Worm (Caenorhabditis elegans) whole organism, L1 larva: ENCODE data around the gene C53D6.10.

ENCODE experiments used
- C04F5.9 ChIP-seq: sonication (generic microtip); optimal IDR thresholded peaks from 2 replicates; lab custom pipeline; 2016; ENCODE audit warnings: missing genetic modification characterization, missing compliant biosample characterization
- F16B12.6 ChIP-seq: fragments of 150-350 bp; optimal IDR thresholded peaks from 2 replicates; lab custom pipeline; 2014; ENCODE audit warnings: missing biosample characterization, missing genetic modification characterization
- Y116A8C.19 ChIP-seq: sonication (generic microtip); optimal IDR thresholded peaks from 2 replicates; lab custom pipeline; 2016; ENCODE audit warnings: missing compliant biosample characterization, missing genetic modification characterization, borderline replicate concordance
- aha-1 ChIP-seq: fragments of 150-350 bp; optimal IDR thresholded peaks from 2 replicates; lab custom pipeline; 2014; ENCODE audit warnings: missing biosample characterization, missing genetic modification characterization
- aly-2 ChIP-seq: fragments of 150-350 bp; optimal IDR thresholded peaks from 2 replicates; lab custom pipeline; 2014; ENCODE audit warnings: missing biosample characterization, missing genetic modification characterization
- blmp-1 ChIP-seq: fragments of 150-350 bp; optimal IDR thresholded peaks from 2 replicates; lab custom pipeline; 2014; ENCODE audit warnings: missing biosample characterization, missing genetic modification characterization
- ceh-8 ChIP-seq: fragments of 200-800 bp; sonication (Bioruptor generic); optimal IDR thresholded peaks from 2 replicates; lab custom pipeline; 2018; ENCODE audit warnings: mild to moderate bottlenecking, missing genetic modification characterization, moderate library complexity, missing compliant biosample characterization
- ceh-82 ChIP-seq, 3 experiments: fragments of 150-350 bp in 1 of 3; sonication (generic microtip) in 2 of 3; optimal IDR thresholded peaks; 2 replicates each; lab custom pipeline; 2014 to 2017; ENCODE audit warnings: missing biosample characterization in 3 of 3, missing genetic modification characterization in 3 of 3
- ceh-90 ChIP-seq: sonication (generic microtip); optimal IDR thresholded peaks from 2 replicates; lab custom pipeline; 2016; ENCODE audit warnings: missing genetic modification characterization, missing compliant biosample characterization
- dpl-1 ChIP-seq, 3 experiments: fragments of 150-350 bp in 2 of 3; sonication (generic microtip) in 1 of 3; optimal IDR thresholded peaks; 2 replicates each; lab custom pipeline; 2014 to 2017; ENCODE audit warnings: missing biosample characterization in 3 of 3, missing genetic modification characterization in 3 of 3, missing genetic modification reagents in 3 of 3
- dsc-1 ChIP-seq: sonication (generic microtip); optimal IDR thresholded peaks from 2 replicates; lab custom pipeline; 2016; ENCODE audit warnings: mild to moderate bottlenecking, missing genetic modification characterization, missing compliant biosample characterization
- efl-1 ChIP-seq, 4 experiments: fragments of 150-350 bp; optimal IDR thresholded peaks in 3 of 4; peaks in 1 of 4; 1 replicate in 1 of 4; 2 replicates in 3 of 4; lab custom pipeline; 2014; ENCODE audit warnings: missing biosample characterization in 2 of 4, missing genetic modification characterization in 2 of 4, missing genetic modification reagents in 2 of 4
- egl-13 ChIP-seq: sonication (generic microtip); optimal IDR thresholded peaks from 2 replicates; lab custom pipeline; 2016; ENCODE audit warnings: missing genotype, missing genetic modification reagents, missing genetic modification characterization, missing compliant biosample characterization
- egl-27 ChIP-seq, 2 experiments: fragments of 150-350 bp in 1 of 2; sonication (generic microtip); optimal IDR thresholded peaks; 3 replicates each; lab custom pipeline; 2017 to 2018; ENCODE audit warnings: missing biosample characterization in 2 of 2, missing genetic modification characterization in 2 of 2, missing genetic modification reagents in 2 of 2
- fkh-8 ChIP-seq: sonication (generic microtip); optimal IDR thresholded peaks from 2 replicates; lab custom pipeline; 2016; ENCODE audit warnings: mild to moderate bottlenecking, missing genetic modification characterization, missing compliant biosample characterization
- fos-1 ChIP-seq: fragments of 150-350 bp; optimal IDR thresholded peaks from 2 replicates; lab custom pipeline; 2014; ENCODE audit warnings: missing biosample characterization, missing genetic modification characterization
- grh-1 ChIP-seq: fragments of 200-800 bp; sonication (Bioruptor generic); IDR thresholded peaks from 2 replicates; pipeline ENCODE4 v1.3.6; 2022; ENCODE audit warnings: missing genetic modification reagents, missing genetic modification characterization, missing compliant biosample characterization
- hlh-4 ChIP-seq: sonication (generic microtip); optimal IDR thresholded peaks from 2 replicates; lab custom pipeline; 2016; ENCODE audit warnings: mild to moderate bottlenecking, missing genetic modification characterization, missing compliant biosample characterization
- hpl-2 ChIP-seq: fragments of 150-350 bp; optimal IDR thresholded peaks from 2 replicates; lab custom pipeline; 2014; ENCODE audit warnings: missing biosample characterization, missing genetic modification reagents, missing genetic modification characterization
- lin-13 ChIP-seq: fragments of 150-350 bp; optimal IDR thresholded peaks from 2 replicates; lab custom pipeline; 2014; ENCODE audit warnings: missing biosample characterization, missing genetic modification reagents, missing genetic modification characterization
- lin-14 ChIP-seq: fragments of 200-800 bp; sonication (Bioruptor generic); optimal IDR thresholded peaks from 2 replicates; lab custom pipeline; 2018; ENCODE audit warnings: mild to moderate bottlenecking, missing genetic modification characterization, moderate library complexity, missing compliant biosample characterization
- lin-39 ChIP-seq: fragments of 150-350 bp; optimal IDR thresholded peaks from 2 replicates; lab custom pipeline; 2014; ENCODE audit warnings: missing biosample characterization, missing genetic modification reagents, missing genetic modification characterization
- lir-3 ChIP-seq: sonication (generic microtip); optimal IDR thresholded peaks from 2 replicates; lab custom pipeline; 2016; ENCODE audit warnings: mild to moderate bottlenecking, missing genetic modification characterization, moderate library complexity, missing compliant biosample characterization; ENCODE audit not compliant: poor library complexity
- mab-9 ChIP-seq: fragments of 200-800 bp; sonication (Bioruptor generic); IDR thresholded peaks from 2 replicates; pipeline ENCODE4 v1.3.6; 2022; ENCODE audit warnings: missing genetic modification reagents, missing genetic modification characterization, missing compliant biosample characterization
- mdl-1 ChIP-seq, 2 experiments: fragments of 150-350 bp; optimal IDR thresholded peaks; 2 replicates each; lab custom pipeline; 2014 to 2017; ENCODE audit warnings: missing biosample characterization in 2 of 2, missing genetic modification characterization in 2 of 2, inconsistent platforms in 1 of 2
- mef-2 ChIP-seq: fragments of 150-350 bp; optimal IDR thresholded peaks from 2 replicates; lab custom pipeline; 2014; ENCODE audit warnings: missing biosample characterization, missing genetic modification characterization
- nhr-11 ChIP-seq: fragments of 150-350 bp; optimal IDR thresholded peaks from 2 replicates; lab custom pipeline; 2014; ENCODE audit warnings: missing biosample characterization, missing genetic modification characterization
- nhr-19 ChIP-seq: fragments of 200-800 bp; sonication (Bioruptor generic); conservative IDR thresholded peaks from 2 replicates; pipeline ENCODE4 v1.3.6; 2022; ENCODE audit warnings: missing genetic modification characterization, missing compliant biosample characterization
- nhr-20 ChIP-seq: sonication (generic microtip); optimal IDR thresholded peaks from 2 replicates; lab custom pipeline; 2016; ENCODE audit warnings: mild to moderate bottlenecking, missing genetic modification characterization, missing compliant biosample characterization
- nhr-237 ChIP-seq: fragments of 150-350 bp; optimal IDR thresholded peaks from 2 replicates; lab custom pipeline; 2014; ENCODE audit warnings: missing biosample characterization, missing genetic modification characterization
- nhr-47 ChIP-seq: sonication (generic microtip); optimal IDR thresholded peaks from 2 replicates; lab custom pipeline; 2016; ENCODE audit warnings: mild to moderate bottlenecking, missing genetic modification characterization, moderate library complexity, missing compliant biosample characterization
- nhr-76 ChIP-seq: sonication (generic microtip); optimal IDR thresholded peaks from 2 replicates; lab custom pipeline; 2017; ENCODE audit warnings: missing biosample characterization, missing genetic modification characterization
- nhr-77 ChIP-seq: fragments of 150-350 bp; optimal IDR thresholded peaks from 2 replicates; lab custom pipeline; 2014; ENCODE audit warnings: missing biosample characterization, missing genetic modification characterization
- nhr-84 ChIP-seq: sonication (generic microtip); optimal IDR thresholded peaks from 2 replicates; lab custom pipeline; 2017; ENCODE audit warnings: missing biosample characterization, missing genetic modification characterization
- nhr-90 ChIP-seq: sonication (generic microtip); optimal IDR thresholded peaks from 2 replicates; lab custom pipeline; 2016; ENCODE audit warnings: mild to moderate bottlenecking, missing genetic modification characterization, missing compliant biosample characterization; ENCODE audit not compliant: poor library complexity
- pax-3 ChIP-seq: fragments of 200-800 bp; sonication (Bioruptor generic); optimal IDR thresholded peaks from 2 replicates; lab custom pipeline; 2018; ENCODE audit warnings: mild to moderate bottlenecking, missing genetic modification characterization, moderate library complexity, missing compliant biosample characterization
- pqm-1 ChIP-seq: sonication (generic microtip); optimal IDR thresholded peaks from 3 replicates; lab custom pipeline; 2017; ENCODE audit warnings: missing biosample characterization, missing genetic modification characterization
- swsn-7 ChIP-seq: sonication (generic microtip); optimal IDR thresholded peaks from 2 replicates; lab custom pipeline; 2016; ENCODE audit warnings: missing genetic modification characterization, missing compliant biosample characterization
- unc-30 ChIP-seq: sonication (generic microtip); optimal IDR thresholded peaks from 2 replicates; lab custom pipeline; 2017; ENCODE audit warnings: missing biosample characterization, missing genetic modification characterization
- unc-62 ChIP-seq: fragments of 150-350 bp; optimal IDR thresholded peaks from 2 replicates; lab custom pipeline; 2014; ENCODE audit warnings: missing biosample characterization, missing genetic modification reagents, missing genetic modification characterization
- unc-98 ChIP-seq: fragments of 200-800 bp; sonication (Bioruptor generic); IDR thresholded peaks from 2 replicates; pipeline ENCODE4 v1.3.6; 2022; ENCODE audit warnings: missing genetic modification characterization, missing compliant biosample characterization
- vab-15 ChIP-seq: sonication (generic microtip); optimal IDR thresholded peaks from 2 replicates; lab custom pipeline; 2017; ENCODE audit warnings: missing genotype, mild to moderate bottlenecking, missing genetic modification characterization, missing compliant biosample characterization
- zip-4 ChIP-seq: fragments of 200-800 bp; sonication (Bioruptor generic); optimal IDR thresholded peaks from 2 replicates; lab custom pipeline; 2018; ENCODE audit warnings: mild to moderate bottlenecking, missing genetic modification characterization, moderate library complexity, missing compliant biosample characterization
- ztf-11 ChIP-seq, 2 experiments: sonication (generic microtip); optimal IDR thresholded peaks; 2 replicates each; lab custom pipeline; 2016 to 2017; ENCODE audit warnings: missing genetic modification characterization in 2 of 2, missing biosample characterization in 1 of 2, missing compliant biosample characterization in 1 of 2

C53D6.10 gene

ce11 chrIV:9045252-9045651 lies 11.0 kb upstream of the C53D6.10 start, which contains the start of gene Y73F4A.1:
Gene Y73F4A.1, minus strand, starts transcription at chrIV:9045352.
- no peak for TF ChIP-seq dpl-1 (GFP tag; optimal IDR thresholded peaks at IDR 0.05; lab: Kevin White, UChicago)
- TF ChIP-seq fkh-8 (tag; lab: Kevin White, UChicago) = no peak
- no peak for TF ChIP-seq F16B12.6 (tag; lab: Kevin White, UChicago)
- no peak for TF ChIP-seq unc-98 (GFP tag; lab: Robert Waterston, UW)
- no peak for TF ChIP-seq lir-3 (tag; lab: Kevin White, UChicago)
- TF ChIP-seq grh-1 (GFP tag; lab: Robert Waterston, UW) = no peak
- no peak for TF ChIP-seq nhr-90 (tag; lab: Kevin White, UChicago)
- TF ChIP-seq nhr-77 (tag; lab: Kevin White, UChicago) = no peak
- TF ChIP-seq Y116A8C.19 (tag; lab: Kevin White, UChicago) = no peak
- TF ChIP-seq pax-3 (tag; lab: Kevin White, UChicago) = no peak
- no peak for TF ChIP-seq dsc-1 (tag; lab: Kevin White, UChicago)
- no peak for TF ChIP-seq vab-15
- TF ChIP-seq blmp-1 (tag; lab: Kevin White, UChicago) = no peak
- no peak for TF ChIP-seq aha-1
- TF ChIP-seq swsn-7 (tag; lab: Kevin White, UChicago) = no peak
- TF ChIP-seq unc-62 = no peak
- TF ChIP-seq C04F5.9 (tag; lab: Kevin White, UChicago) = no peak
- TF ChIP-seq mab-9 (GFP tag; lab: Robert Waterston, UW) = no peak

- TF ChIP-seq egl-27 (tag; optimal IDR thresholded peaks at IDR 0.05; lab: Kevin White, UChicago) (no peak), lir-3 (tag; lab: Kevin White, UChicago) (no peak), mdl-1 (tag; optimal IDR thresholded peaks at IDR 0.05; lab: Kevin White, UChicago) (peak in 1 of 2 experiments; percentile 30), ceh-82 (tag; optimal IDR thresholded peaks at IDR 0.05; lab: Kevin White, UChicago) (no peak), mef-2 (tag; lab: Kevin White, UChicago) (no peak), zip-4 (GFP tag; lab: Kevin White, UChicago) (no peak), egl-13 (tag; lab: Kevin White, UChicago) (no peak), C04F5.9 (tag; lab: Kevin White, UChicago) (no peak), unc-30 (tag; lab: Kevin White, UChicago) (no peak), fos-1 (tag; lab: Kevin White, UChicago) (no peak), hlh-4 (tag; lab: Kevin White, UChicago) (no peak), efl-1 (optimal IDR thresholded peaks at IDR 0.05; lab: Kevin White, UChicago) (no peak), efl-1 (GFP tag; optimal IDR thresholded peaks at IDR 0.05 in 1 of 2; lab: Kevin White, UChicago) (peak in 1 of 2 experiments; percentile 3), nhr-76 (no peak), nhr-11 (no peak), ztf-11 (tag; optimal IDR thresholded peaks at IDR 0.05; lab: Kevin White, UChicago) (no peak), nhr-77 (tag; lab: Kevin White, UChicago) (peak; percentile 70), aly-2 (no peak), nhr-20 (peak; percentile 12), ceh-8 (GFP tag; lab: Kevin White, UChicago) (no peak), nhr-84 (no peak), lin-14 (GFP tag; lab: Kevin White, UChicago) (peak; percentile 4), nhr-47 (tag; lab: Kevin White, UChicago) (no peak), lin-13 (GFP tag; lab: Kevin White, UChicago) (no peak), ceh-90 (tag; lab: Kevin White, UChicago) (no peak), pqm-1 (no peak), hpl-2 (no peak), lin-39 (tag; lab: Kevin White, UChicago) (no peak), nhr-19 (GFP tag; lab: Robert Waterston, UW) (no peak), nhr-237 (tag; lab: Kevin White, UChicago) (no peak)
Measured at ce11 chrIV:9043224-9043623, 9.0 kb upstream of the C53D6.10 start, which contains the start of gene Y73F4A.2. Gene Y73F4A.2, minus strand, starts transcription at chrIV:9043347.
